Fruit fly (Drosophila melanogaster) whole organism, embryonic: Measurements from ENCODE around the gene Eig71Ei.

Experiments used
- Atf-2 ChIP-seq: fragments of 200-800 bp; sonication (Bioruptor generic); optimal IDR thresholded peaks from 2 replicates; lab custom pipeline; 2016; ENCODE audit warnings: missing biosample characterization, missing genetic modification characterization
- C15 ChIP-seq: fragments of 200-800 bp; sonication (Bioruptor generic); IDR thresholded peaks from 3 replicates; pipeline ENCODE4 v1.3.6; 2022; ENCODE audit warnings: missing biosample characterization, missing genetic modification characterization
- CG10209 ChIP-seq: fragments of 200-800 bp; sonication (Bioruptor generic); optimal IDR thresholded peaks from 3 replicates; lab custom pipeline; 2017; ENCODE audit warnings: missing biosample characterization, mild to moderate bottlenecking, missing genetic modification characterization, missing genetic modification reagents
- CG10267 ChIP-seq: fragments of 200-800 bp; sonication (Bioruptor generic); optimal IDR thresholded peaks from 2 replicates; lab custom pipeline; 2018; ENCODE audit warnings: missing biosample characterization, mild to moderate bottlenecking, missing genetic modification characterization, moderate library complexity
- CG10366 ChIP-seq: fragments of 200-800 bp; sonication (Bioruptor generic); IDR thresholded peaks from 2 replicates; pipeline ENCODE4 v1.3.6; 2022; ENCODE audit warnings: missing biosample characterization, missing genetic modification characterization
- CG11247 ChIP-seq: fragments of 200-800 bp; sonication (Bioruptor generic); IDR thresholded peaks from 2 replicates; pipeline ENCODE4 v1.3.6; 2022; ENCODE audit warnings: missing biosample characterization, missing genetic modification characterization
- CG12071 ChIP-seq: fragments of 200-800 bp; sonication (Bioruptor generic); optimal IDR thresholded peaks from 3 replicates; lab custom pipeline; 2018; ENCODE audit warnings: missing biosample characterization, mild to moderate bottlenecking, missing genetic modification characterization
- CG13424 ChIP-seq: fragments of 200-800 bp; sonication (Bioruptor generic); optimal IDR thresholded peaks from 2 replicates; lab custom pipeline; 2019; ENCODE audit warnings: missing biosample characterization, mild to moderate bottlenecking, missing genetic modification characterization, moderate library complexity
- CG13775 ChIP-seq: fragments of 200-800 bp; sonication (Bioruptor generic); optimal IDR thresholded peaks from 3 replicates; lab custom pipeline; 2017; ENCODE audit warnings: missing biosample characterization, mild to moderate bottlenecking, missing genetic modification characterization
- CG14667 ChIP-seq: fragments of 200-800 bp; sonication (Bioruptor generic); IDR thresholded peaks from 2 replicates; pipeline ENCODE4 v1.3.6; 2022; ENCODE audit warnings: missing biosample characterization, missing genetic modification characterization
- CG15514 ChIP-seq: fragments of 200-800 bp; sonication (Bioruptor generic); optimal IDR thresholded peaks from 3 replicates; lab custom pipeline; 2017; ENCODE audit warnings: missing biosample characterization, missing genetic modification characterization, mild to moderate bottlenecking, moderate library complexity, missing genetic modification reagents
- CG18476 ChIP-seq: fragments of 200-800 bp; sonication (Bioruptor generic); optimal IDR thresholded peaks from 2 replicates; lab custom pipeline; 2016; ENCODE audit warnings: missing biosample characterization, mild to moderate bottlenecking, missing genetic modification characterization
- CG2678 ChIP-seq: fragments of 200-800 bp; sonication (Bioruptor generic); optimal IDR thresholded peaks from 3 replicates; lab custom pipeline; 2019; ENCODE audit warnings: missing biosample characterization, mild to moderate bottlenecking, missing genetic modification characterization, moderate library complexity
- CG31365 ChIP-seq: fragments of 200-800 bp; sonication (Bioruptor generic); optimal IDR thresholded peaks from 2 replicates; lab custom pipeline; 2018; ENCODE audit warnings: missing biosample characterization, mild to moderate bottlenecking, missing genetic modification characterization
- CG32532 ChIP-seq: fragments of 200-800 bp; sonication (Bioruptor generic); IDR thresholded peaks from 2 replicates; pipeline ENCODE4 v1.3.6; 2022; ENCODE audit warnings: missing biosample characterization, missing genetic modification characterization
- CG4820 ChIP-seq: fragments of 200-800 bp; sonication (Bioruptor generic); optimal IDR thresholded peaks from 3 replicates; lab custom pipeline; 2016; ENCODE audit warnings: missing biosample characterization, missing genetic modification characterization
- CG6654 ChIP-seq: fragments of 200-800 bp; sonication (Bioruptor generic); optimal IDR thresholded peaks from 2 replicates; lab custom pipeline; 2017; ENCODE audit warnings: missing biosample characterization, mild to moderate bottlenecking, missing genetic modification characterization
- CG7987 ChIP-seq: fragments of 200-800 bp; sonication (Bioruptor generic); optimal IDR thresholded peaks from 2 replicates; lab custom pipeline; 2018; ENCODE audit warnings: missing biosample characterization, mild to moderate bottlenecking, missing genetic modification characterization, moderate library complexity
- CG8281 ChIP-seq: fragments of 200-800 bp; sonication (Bioruptor generic); optimal IDR thresholded peaks from 2 replicates; lab custom pipeline; 2018; ENCODE audit warnings: missing biosample characterization, mild to moderate bottlenecking, missing genetic modification characterization, moderate library complexity
- CoRest ChIP-seq: fragments of 200-800 bp; sonication (Bioruptor generic); optimal IDR thresholded peaks from 3 replicates; lab custom pipeline; 2018; ENCODE audit warnings: missing biosample characterization, mild to moderate bottlenecking, missing genetic modification characterization, moderate library complexity
- H15 ChIP-seq: fragments of 200-800 bp; sonication (Bioruptor generic); IDR thresholded peaks from 3 replicates; pipeline ENCODE4 v1.3.6; 2022; ENCODE audit warnings: missing biosample characterization, missing genetic modification characterization
- HLH3B ChIP-seq: fragments of 200-800 bp; sonication (Bioruptor generic); IDR thresholded peaks from 2 replicates; pipeline ENCODE4 v1.3.6; 2022; ENCODE audit warnings: missing biosample characterization, missing genetic modification characterization
- Jarid2 ChIP-seq: fragments of 200-800 bp; sonication (Bioruptor generic); optimal IDR thresholded peaks from 3 replicates; lab custom pipeline; 2017; ENCODE audit warnings: mild to moderate bottlenecking, missing biosample characterization, missing genetic modification reagents, missing genetic modification characterization
- Meics ChIP-seq: fragments of 200-800 bp; sonication (Bioruptor generic); optimal IDR thresholded peaks from 2 replicates; lab custom pipeline; 2017; ENCODE audit warnings: missing biosample characterization, mild to moderate bottlenecking, missing genetic modification characterization
- Nf-YA ChIP-seq: fragments of 200-800 bp; sonication (Bioruptor generic); IDR thresholded peaks from 2 replicates; pipeline ENCODE4 v1.3.6; 2022; ENCODE audit warnings: missing biosample characterization, missing genetic modification characterization
- Rfx ChIP-seq: fragments of 200-800 bp; sonication (Bioruptor generic); IDR thresholded peaks from 2 replicates; pipeline ENCODE4 v1.3.6; 2022; ENCODE audit warnings: missing biosample characterization, missing genetic modification characterization
- Side ChIP-seq: fragments of 200-800 bp; sonication (Bioruptor generic); optimal IDR thresholded peaks from 2 replicates; lab custom pipeline; 2016; ENCODE audit warnings: missing biosample characterization, missing genetic modification characterization
- Spps ChIP-seq: fragments of 200-800 bp; sonication (Bioruptor generic); optimal IDR thresholded peaks from 2 replicates; lab custom pipeline; 2018; ENCODE audit warnings: missing biosample characterization, mild to moderate bottlenecking, missing genetic modification characterization
- TFAM ChIP-seq: fragments of 200-800 bp; sonication (Bioruptor generic); optimal IDR thresholded peaks from 2 replicates; lab custom pipeline; 2017; ENCODE audit warnings: missing biosample characterization, missing genetic modification characterization, inconsistent platforms
- abd-A ChIP-seq: fragments of 200-800 bp; sonication (Bioruptor generic); optimal IDR thresholded peaks from 3 replicates; lab custom pipeline; 2019; ENCODE audit warnings: missing biosample characterization, mild to moderate bottlenecking, missing genetic modification characterization, moderate library complexity
- al ChIP-seq: fragments of 200-800 bp; sonication (Bioruptor generic); IDR thresholded peaks from 2 replicates; pipeline ENCODE4 v1.3.6; 2022; ENCODE audit warnings: missing biosample characterization, missing genetic modification characterization
- bab2 ChIP-seq: fragments of 200-800 bp; sonication (Bioruptor generic); optimal IDR thresholded peaks from 2 replicates; lab custom pipeline; 2016; ENCODE audit warnings: missing biosample characterization, missing genetic modification characterization
- crol ChIP-seq: fragments of 200-800 bp; sonication (Bioruptor generic); IDR thresholded peaks from 2 replicates; pipeline ENCODE4 v1.3.6; 2022; ENCODE audit warnings: missing biosample characterization, missing genetic modification characterization
- dysf ChIP-seq: fragments of 200-800 bp; sonication (Bioruptor generic); IDR thresholded peaks from 3 replicates; pipeline ENCODE4 v1.3.6; 2022; ENCODE audit warnings: missing biosample characterization, missing genetic modification characterization
- esg ChIP-seq: fragments of 200-800 bp; sonication (Bioruptor generic); conservative IDR thresholded peaks from 2 replicates; pipeline ENCODE4 v1.3.6; 2022; ENCODE audit warnings: missing biosample characterization, missing genetic modification characterization
- ftz-f1 ChIP-seq: fragments of 200-800 bp; sonication (Bioruptor generic); optimal IDR thresholded peaks from 2 replicates; lab custom pipeline; 2016; ENCODE audit warnings: missing biosample characterization, missing genetic modification characterization
- fu2 ChIP-seq: fragments of 200-800 bp; sonication (Bioruptor generic); optimal IDR thresholded peaks from 2 replicates; lab custom pipeline; 2016; ENCODE audit warnings: missing biosample characterization, missing genetic modification characterization
- gsb-n ChIP-seq: fragments of 200-800 bp; sonication (Bioruptor generic); optimal IDR thresholded peaks from 3 replicates; lab custom pipeline; 2018; ENCODE audit warnings: missing biosample characterization, mild to moderate bottlenecking, missing genetic modification characterization
- h ChIP-seq: fragments of >200 bp; optimal IDR thresholded peaks from 2 replicates; lab custom pipeline; 2017
- hkb ChIP-seq, 2 experiments: fragments of 200-800 bp in 1 of 2; fragments of >200 bp in 1 of 2; sonication (Bioruptor generic) in 1 of 2; IDR thresholded peaks in 1 of 2; optimal IDR thresholded peaks in 1 of 2; 2 replicates each; pipeline versions ENCODE4 v1.3.6 to Lab custom; 2017 to 2022; ENCODE audit warnings: missing biosample characterization in 1 of 2, missing genetic modification characterization in 1 of 2
- jumu ChIP-seq: fragments of 200-800 bp; sonication (Bioruptor generic); optimal IDR thresholded peaks from 3 replicates; lab custom pipeline; 2016; ENCODE audit warnings: missing biosample characterization, missing genetic modification characterization
- knrl ChIP-seq: fragments of 200-800 bp; sonication (Bioruptor generic); IDR thresholded peaks from 3 replicates; pipeline ENCODE4 v1.3.6; 2022; ENCODE audit warnings: missing biosample characterization, missing genetic modification characterization; ENCODE audit not compliant: partially characterized antibody
- lola ChIP-seq, 3 experiments: fragments of >200 bp in 2 of 3; fragments of 200-800 bp in 1 of 3; sonication (Bioruptor generic) in 1 of 3; optimal IDR thresholded peaks; 2 replicates each; lab custom pipeline; 2017 to 2019; ENCODE audit warnings: missing biosample characterization in 3 of 3, missing genetic modification characterization in 3 of 3, mild to moderate bottlenecking in 1 of 3, moderate library complexity in 1 of 3
- maf-S ChIP-seq: fragments of 200-800 bp; sonication (Bioruptor generic); optimal IDR thresholded peaks from 2 replicates; lab custom pipeline; 2016; ENCODE audit warnings: missing biosample characterization, missing genetic modification characterization
- nerfin-1 ChIP-seq: fragments of 200-800 bp; sonication (Bioruptor generic); optimal IDR thresholded peaks from 3 replicates; lab custom pipeline; 2019; ENCODE audit warnings: missing biosample characterization, mild to moderate bottlenecking, missing genetic modification characterization, moderate library complexity
- p53 ChIP-seq: fragments of 200-800 bp; sonication (Bioruptor generic); optimal IDR thresholded peaks from 2 replicates; lab custom pipeline; 2016; ENCODE audit warnings: missing biosample characterization, missing genetic modification characterization
- slou ChIP-seq: fragments of 200-800 bp; sonication (Bioruptor generic); optimal IDR thresholded peaks from 3 replicates; lab custom pipeline; 2016; ENCODE audit warnings: missing biosample characterization, missing genetic modification characterization
- stc ChIP-seq: fragments of 200-800 bp; sonication (Bioruptor generic); IDR thresholded peaks from 2 replicates; pipeline ENCODE4 v1.3.6; 2022; ENCODE audit warnings: missing biosample characterization, missing genetic modification characterization
- zen2 ChIP-seq: fragments of 200-800 bp; sonication (Bioruptor generic); IDR thresholded peaks from 3 replicates; pipeline ENCODE4 v1.3.6; 2022; ENCODE audit warnings: missing biosample characterization, missing genetic modification characterization; ENCODE audit not compliant: partially characterized antibody

The Eig71Ei gene

dm6 chr3L:15704250-15704985 is 44.9 kb downstream of the Eig71Ei start (continued):
- peak; percentile 53 for TF ChIP-seq Spps (tag; lab: Kevin White, UChicago)
- no peak for TF ChIP-seq h (lab: Kevin White, UChicago)
- peak; percentile 80 for TF ChIP-seq CG2678
- TF ChIP-seq al (GFP tag; lab: Robert Waterston, UW): no peak
- no peak for TF ChIP-seq HLH3B (GFP tag; lab: Robert Waterston, UW)
- TF ChIP-seq lola (GFP tag; optimal IDR thresholded peaks at IDR 0.05; lab: Kevin White, UChicago): peak in 1 of 3 experiments; percentile 85
- TF ChIP-seq CG4820 (GFP tag; lab: Kevin White, UChicago): peak; percentile 69
- no peak for TF ChIP-seq maf-S (GFP tag; lab: Kevin White, UChicago)
- no peak for TF ChIP-seq jumu (GFP tag; lab: Kevin White, UChicago)
- no peak for TF ChIP-seq CG11247
- peak; percentile 39 for TF ChIP-seq CG18476
- TF ChIP-seq CG10267: peak; percentile 59
- TF ChIP-seq p53: no peak
- TF ChIP-seq knrl (GFP tag; lab: Robert Waterston, UW): no peak
- TF ChIP-seq hkb (optimal IDR thresholded peaks at IDR 0.05; lab: Kevin White, UChicago): no peak
- no peak for TF ChIP-seq hkb (GFP tag; IDR thresholded peaks at IDR 0.05; lab: Robert Waterston, UW)
- TF ChIP-seq CG13424: peak; percentile 72
- TF ChIP-seq nerfin-1 (tag; lab: Kevin White, UChicago): peak; percentile 68
- 0 out of 3 replicates have a peak, but pooled peaks have one; percentile 15 for TF ChIP-seq H15 (GFP tag; lab: Robert Waterston, UW)
- TF ChIP-seq bab2 (GFP tag; lab: Kevin White, UChicago): no peak
- peak; percentile 40 for TF ChIP-seq gsb-n (tag; lab: Kevin White, UChicago)
- no peak for TF ChIP-seq Jarid2 (GFP tag; lab: Kevin White, UChicago)
- TF ChIP-seq C15 (GFP tag; lab: Robert Waterston, UW): no peak
- no peak for TF ChIP-seq Nf-YA (GFP tag; lab: Robert Waterston, UW)
- TF ChIP-seq crol (GFP tag; lab: Robert Waterston, UW): peak; percentile 80
- TF ChIP-seq Meics (GFP tag; lab: Kevin White, UChicago): peak; percentile 11
- TF ChIP-seq CG8281: no peak
- no peak for TF ChIP-seq slou (GFP tag; lab: Kevin White, UChicago)
- TF ChIP-seq CG32532 (GFP tag; lab: Robert Waterston, UW): no peak
- TF ChIP-seq esg (GFP tag; lab: Robert Waterston, UW): no peak; the same call in 1 of the 2 replicates
- TF ChIP-seq Rfx (GFP tag; lab: Robert Waterston, UW): 0 out of 2 replicates have a peak, but pooled peaks have one; percentile 4
- TF ChIP-seq CG12071 (GFP tag; lab: Kevin White, UChicago): no peak
- peak; percentile 82 for TF ChIP-seq CoRest (tag; lab: Kevin White, UChicago)
- peak; percentile 21; the same call in 1 of the 3 replicates for TF ChIP-seq dysf
- TF ChIP-seq Atf-2 (GFP tag; lab: Kevin White, UChicago): no peak
- TF ChIP-seq CG6654 (GFP tag; lab: Kevin White, UChicago): peak; percentile 40
- TF ChIP-seq CG14667 (GFP tag; lab: Robert Waterston, UW): no peak; the same call in 1 of the 2 replicates
- no peak for TF ChIP-seq CG15514 (GFP tag; lab: Kevin White, UChicago)
- TF ChIP-seq CG10366 (GFP tag; lab: Robert Waterston, UW): peak; percentile 20; the same call in 1 of the 2 replicates
- no peak for TF ChIP-seq stc (GFP tag; lab: Robert Waterston, UW)
- no peak for TF ChIP-seq TFAM (GFP tag; lab: Kevin White, UChicago)
- TF ChIP-seq CG13775 (GFP tag; lab: Kevin White, UChicago): peak; percentile 59
- no peak for TF ChIP-seq ftz-f1
- TF ChIP-seq zen2 (GFP tag; lab: Robert Waterston, UW): no peak
- TF ChIP-seq CG10209 (GFP tag; lab: Kevin White, UChicago): peak; percentile 62
- no peak for TF ChIP-seq Side
- TF ChIP-seq fu2: no peak
- no peak for TF ChIP-seq abd-A
- no peak for TF ChIP-seq CG7987
- no peak for TF ChIP-seq CG31365
